Worm (Caenorhabditis elegans): ENCODE results near the gene mrps-18C.

ce11 chrIII:4890997-4891396, 44.4 kb upstream of the mrps-18C start, which contains the start of gene F26F4.5:
- TF ChIP-seq lsy-2 (tag; optimal IDR thresholded peaks at IDR 0.05) (no peak), nhr-237 (tag; optimal IDR thresholded peaks at IDR 0.05) (no peak), ztf-11 (tag; optimal IDR thresholded peaks at IDR 0.05) (no peak), elt-3 (tag; optimal IDR thresholded peaks at IDR 0.05) (no peak), nhr-28 (tag; optimal IDR thresholded peaks at IDR 0.05) (no peak)
